Worm (Caenorhabditis elegans) whole organism, early embryonic: ENCODE measurements around the gene srh-115.

ENCODE experiments used
- ama-1 ChIP-seq: fragments of 150-350 bp; optimal IDR thresholded peaks from 2 replicates; lab custom pipeline; 2014
- ceh-36 ChIP-seq: sonication (generic microtip); optimal IDR thresholded peaks from 2 replicates; lab custom pipeline; 2016; ENCODE audit warnings: missing genetic modification characterization, inconsistent platforms, missing compliant biosample characterization
- hnd-1 ChIP-seq: sonication (generic microtip); optimal IDR thresholded peaks from 2 replicates; lab custom pipeline; 2016; ENCODE audit warnings: missing genetic modification characterization, missing compliant biosample characterization

DNA sequence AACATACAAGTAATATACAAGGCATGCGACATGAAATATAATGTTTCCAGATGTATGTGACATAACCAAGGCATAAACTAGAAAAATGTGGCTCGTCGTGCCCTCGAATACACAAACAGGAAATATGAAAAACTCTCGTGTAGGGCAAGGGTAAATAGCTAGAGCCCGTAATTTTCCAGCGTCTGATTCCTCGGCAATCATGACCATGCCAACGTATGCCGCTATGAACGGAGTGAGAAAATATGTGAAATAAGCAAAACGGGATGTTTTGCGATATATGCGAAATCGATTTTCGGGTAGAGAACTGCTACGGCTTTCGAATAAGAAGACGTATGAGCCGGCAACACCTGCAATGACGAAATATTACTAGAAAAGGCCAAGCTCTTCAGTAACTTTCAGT, 30.2 kb upstream of the srh-115 start, which contains the start of gene scl-25:
- TF ChIP-seq hnd-1 (no peak), ama-1 (no peak), ceh-36 (no peak)
